Worm (Caenorhabditis elegans): ENCODE measurements around the gene B0280.11.

DNA sequence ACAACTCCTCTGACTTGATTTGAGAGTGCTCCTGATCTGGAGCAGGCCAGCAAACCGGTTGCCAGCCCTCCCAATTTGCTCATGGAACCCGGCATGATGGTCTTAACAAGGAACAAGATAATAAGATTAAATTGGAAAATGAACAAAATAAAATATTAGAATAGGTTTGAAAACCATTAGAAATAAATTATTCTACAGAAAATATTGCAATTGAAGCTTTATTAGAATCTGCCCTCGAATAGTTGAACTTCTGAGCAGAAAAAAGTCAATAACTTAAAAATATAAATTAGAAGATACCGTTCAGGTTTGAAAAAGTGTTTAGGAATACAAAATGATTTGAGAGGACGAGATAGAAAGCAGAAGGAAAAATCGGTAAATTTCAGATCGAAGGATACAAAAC lies 20.6 kb upstream of the B0280.11 start, which contains the start of gene nuo-4:
- no peak for TF ChIP-seq ztf-16 (tag; optimal IDR thresholded peaks at IDR 0.05)
- no peak for TF ChIP-seq sox-4 (tag; optimal IDR thresholded peaks at IDR 0.05)
- no peak for TF ChIP-seq dmd-4 (tag; optimal IDR thresholded peaks at IDR 0.05; ENCODE audit: borderline replicate concordance)
- TF ChIP-seq sdc-2 (tag; optimal IDR thresholded peaks at IDR 0.05) = no peak
- TF ChIP-seq che-1 (tag; optimal IDR thresholded peaks at IDR 0.05) = no peak

Measured in whole organism, late embryonic.